Worm (Caenorhabditis elegans) whole organism, mixed stage, embryonic: Measurements from ENCODE around the gene B0244.4.

Experiments
- mab-5 ChIP-seq: fragments of 150-350 bp; optimal IDR thresholded peaks from 2 replicates; lab custom pipeline; 2014; ENCODE audit warnings: missing biosample characterization, missing genetic modification characterization
- unc-62 ChIP-seq: fragments of 150-350 bp; optimal IDR thresholded peaks from 2 replicates; lab custom pipeline; 2014; ENCODE audit warnings: missing biosample characterization, missing genetic modification reagents, missing genetic modification characterization

- no peak for TF ChIP-seq mab-5 (tag; lab: Kevin White, UChicago)
- TF ChIP-seq unc-62 (GFP tag; lab: Kevin White, UChicago) = no peak
Measured at ce11 chrIII:5798747-5799146, 51.5 kb downstream of the B0244.4 start, which contains the start of gene ceh-10.
